Worm (Caenorhabditis elegans): Measurements from ENCODE around the gene col-105.

The col-105 gene

ce11 chrIV:1391446-1391845 lies 32.4 kb upstream of the col-105 start:
- no peak for TF ChIP-seq T22C8.4 (GFP tag; IDR thresholded peaks at IDR 0.05)
- TF ChIP-seq med-1 (GFP tag; optimal IDR thresholded peaks at IDR 0.05; ENCODE audit: insufficient read depth), result no peak
- no peak for TF ChIP-seq ref-1 (GFP tag; conservative IDR thresholded peaks at IDR 0.05)
- no peak for TF ChIP-seq ztf-29 (GFP tag; IDR thresholded peaks at IDR 0.05)
- TF ChIP-seq ztf-23 (GFP tag; IDR thresholded peaks at IDR 0.05), result no peak
- no peak for TF ChIP-seq cog-1 (tag; optimal IDR thresholded peaks at IDR 0.05)
- TF ChIP-seq tab-1 (GFP tag; IDR thresholded peaks at IDR 0.05), result no peak
- TF ChIP-seq flt-1 (GFP tag; IDR thresholded peaks at IDR 0.05), result no peak
- no peak for TF ChIP-seq klf-2 (GFP tag; conservative IDR thresholded peaks at IDR 0.05)

ce11 chrIV:1390102-1390501 lies 31.1 kb upstream of the col-105 start:
- TF ChIP-seq cog-1 (tag; optimal IDR thresholded peaks at IDR 0.05) (no peak), T22C8.4 (GFP tag; IDR thresholded peaks at IDR 0.05) (no peak), ztf-29 (GFP tag; IDR thresholded peaks at IDR 0.05) (no peak), med-1 (GFP tag; optimal IDR thresholded peaks at IDR 0.05; ENCODE audit: insufficient read depth) (no peak), ref-1 (GFP tag; conservative IDR thresholded peaks at IDR 0.05) (no peak), flt-1 (GFP tag; IDR thresholded peaks at IDR 0.05) (no peak), ztf-23 (GFP tag; IDR thresholded peaks at IDR 0.05) (no peak), tab-1 (GFP tag; IDR thresholded peaks at IDR 0.05) (no peak), klf-2 (GFP tag; conservative IDR thresholded peaks at IDR 0.05) (no peak)

ce11 chrIV:1389599-1389998 lies 30.6 kb upstream of the col-105 start:
- TF ChIP-seq klf-2 (GFP tag; conservative IDR thresholded peaks at IDR 0.05) (no peak), T22C8.4 (GFP tag; IDR thresholded peaks at IDR 0.05) (no peak)

ce11 chrIV:1389021-1389420 lies 30.0 kb upstream of the col-105 start:
- no peak for TF ChIP-seq ztf-23 (GFP tag; IDR thresholded peaks at IDR 0.05)
- no peak for TF ChIP-seq tab-1 (GFP tag; IDR thresholded peaks at IDR 0.05)
- no peak for TF ChIP-seq med-1 (GFP tag; optimal IDR thresholded peaks at IDR 0.05; ENCODE audit: insufficient read depth)
- TF ChIP-seq cog-1 (tag; optimal IDR thresholded peaks at IDR 0.05), result no peak
- no peak for TF ChIP-seq T22C8.4 (GFP tag; IDR thresholded peaks at IDR 0.05)
- TF ChIP-seq flt-1 (GFP tag; IDR thresholded peaks at IDR 0.05), result no peak
- no peak for TF ChIP-seq klf-2 (GFP tag; conservative IDR thresholded peaks at IDR 0.05)
- TF ChIP-seq ref-1 (GFP tag; conservative IDR thresholded peaks at IDR 0.05), result no peak
- no peak for TF ChIP-seq ztf-29 (GFP tag; IDR thresholded peaks at IDR 0.05)

- TF ChIP-seq tab-1 (GFP tag; IDR thresholded peaks at IDR 0.05), result peak; percentile 88
- peak; percentile 90 for TF ChIP-seq ref-1 (GFP tag; conservative IDR thresholded peaks at IDR 0.05)
- TF ChIP-seq ztf-29 (GFP tag; IDR thresholded peaks at IDR 0.05), result peak; percentile 78
- TF ChIP-seq ztf-23 (GFP tag; IDR thresholded peaks at IDR 0.05), result peak; percentile 87
- no peak for TF ChIP-seq cog-1 (tag; optimal IDR thresholded peaks at IDR 0.05)
- peak; percentile 88 for TF ChIP-seq T22C8.4 (GFP tag; IDR thresholded peaks at IDR 0.05)
- TF ChIP-seq flt-1 (GFP tag; IDR thresholded peaks at IDR 0.05), result peak; percentile 91
- peak; percentile 39 for TF ChIP-seq med-1 (GFP tag; optimal IDR thresholded peaks at IDR 0.05; ENCODE audit: insufficient read depth)
- TF ChIP-seq klf-2 (GFP tag; conservative IDR thresholded peaks at IDR 0.05), result peak; percentile 65; the same call in 1 of the 2 replicates
Measured at ce11 chrIV:1388079-1388478, 29.1 kb upstream of the col-105 start.

- TF ChIP-seq ref-1 (GFP tag; conservative IDR thresholded peaks at IDR 0.05), result no peak
- TF ChIP-seq flt-1 (GFP tag; IDR thresholded peaks at IDR 0.05), result 0 out of 2 replicates have a peak, but pooled peaks have one; percentile 23
Measured at ce11 chrIV:1385915-1386314, 26.9 kb upstream of the col-105 start, which contains the start of gene nhr-41. Gene nhr-41 (plus strand): TSS chrIV:1386215.

ce11 chrIV:1385500-1385899 lies 26.5 kb upstream of the col-105 start:
- TF ChIP-seq med-1 (GFP tag; optimal IDR thresholded peaks at IDR 0.05; ENCODE audit: insufficient read depth) (no peak), ztf-23 (GFP tag; IDR thresholded peaks at IDR 0.05) (0 out of 2 replicates have a peak, but pooled peaks have one; percentile 26)

- TF ChIP-seq ztf-29 (GFP tag; IDR thresholded peaks at IDR 0.05) (no peak), tab-1 (GFP tag; IDR thresholded peaks at IDR 0.05) (no peak), ref-1 (GFP tag; conservative IDR thresholded peaks at IDR 0.05) (no peak)
Measured at ce11 chrIV:1381596-1382274, 22.7 kb upstream of the col-105 start.

ce11 chrIV:1380350-1380749 lies 21.3 kb upstream of the col-105 start:
- no peak for TF ChIP-seq T22C8.4 (GFP tag; IDR thresholded peaks at IDR 0.05)
- TF ChIP-seq klf-2 (GFP tag; conservative IDR thresholded peaks at IDR 0.05), result no peak
- no peak for TF ChIP-seq flt-1 (GFP tag; IDR thresholded peaks at IDR 0.05)
- no peak for TF ChIP-seq ref-1 (GFP tag; conservative IDR thresholded peaks at IDR 0.05)
- no peak for TF ChIP-seq cog-1 (tag; optimal IDR thresholded peaks at IDR 0.05)
- TF ChIP-seq ztf-29 (GFP tag; IDR thresholded peaks at IDR 0.05), result no peak
- no peak for TF ChIP-seq ztf-23 (GFP tag; IDR thresholded peaks at IDR 0.05)

- TF ChIP-seq T22C8.4 (GFP tag; IDR thresholded peaks at IDR 0.05), result no peak
- TF ChIP-seq flt-1 (GFP tag; IDR thresholded peaks at IDR 0.05), result no peak
- no peak for TF ChIP-seq ztf-23 (GFP tag; IDR thresholded peaks at IDR 0.05)
- no peak for TF ChIP-seq med-1 (GFP tag; optimal IDR thresholded peaks at IDR 0.05; ENCODE audit: insufficient read depth)
- TF ChIP-seq ztf-29 (GFP tag; IDR thresholded peaks at IDR 0.05), result no peak
- no peak for TF ChIP-seq cog-1 (tag; optimal IDR thresholded peaks at IDR 0.05)
- TF ChIP-seq ref-1 (GFP tag; conservative IDR thresholded peaks at IDR 0.05), result no peak
- TF ChIP-seq tab-1 (GFP tag; IDR thresholded peaks at IDR 0.05), result no peak
- TF ChIP-seq klf-2 (GFP tag; conservative IDR thresholded peaks at IDR 0.05), result no peak
Measured at ce11 chrIV:1378954-1379353, 19.9 kb upstream of the col-105 start.

- TF ChIP-seq cog-1 (tag; optimal IDR thresholded peaks at IDR 0.05) (no peak), flt-1 (GFP tag; IDR thresholded peaks at IDR 0.05) (peak; percentile 37; the same call in 1 of the 2 replicates), tab-1 (GFP tag; IDR thresholded peaks at IDR 0.05) (peak; percentile 48; the same call in 1 of the 2 replicates), ztf-29 (GFP tag; IDR thresholded peaks at IDR 0.05) (no peak), ref-1 (GFP tag; conservative IDR thresholded peaks at IDR 0.05) (no peak), ztf-23 (GFP tag; IDR thresholded peaks at IDR 0.05) (no peak), klf-2 (GFP tag; conservative IDR thresholded peaks at IDR 0.05) (no peak), med-1 (GFP tag; optimal IDR thresholded peaks at IDR 0.05; ENCODE audit: insufficient read depth) (no peak), T22C8.4 (GFP tag; IDR thresholded peaks at IDR 0.05) (0 out of 2 replicates have a peak, but pooled peaks have one; percentile 10)
Measured at ce11 chrIV:1377699-1378098, 18.7 kb upstream of the col-105 start.
